Worm (Caenorhabditis elegans): ENCODE results near the gene sftd-3.

DNA sequence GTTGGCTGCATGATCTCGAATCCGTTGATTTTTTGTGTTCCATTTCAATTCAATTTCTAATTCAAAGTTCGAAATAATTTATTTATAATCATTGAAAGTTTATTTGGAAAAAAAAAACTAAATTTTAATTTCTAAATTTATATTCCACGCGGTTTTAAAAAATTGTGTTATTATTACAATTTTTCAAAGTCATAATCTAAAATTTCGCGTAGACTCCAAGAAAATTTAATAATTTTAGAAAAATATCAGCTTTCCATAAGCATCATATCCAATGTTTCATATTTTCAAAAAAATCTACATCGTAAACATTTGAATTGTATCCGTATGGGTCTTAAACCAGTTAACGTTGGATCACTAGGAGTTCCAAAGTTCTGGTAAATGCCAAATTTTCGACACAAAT is 36.4 kb upstream of the sftd-3 start, which contains the start of gene F44G4.5:
- no peak for TF ChIP-seq bed-1 (GFP tag; IDR thresholded peaks at IDR 0.05)
- no peak for TF ChIP-seq F49E8.2 (tag; optimal IDR thresholded peaks at IDR 0.05; ENCODE audit: insufficient read depth)
- no peak for TF ChIP-seq ama-1 (optimal IDR thresholded peaks at IDR 0.05)
- no peak for TF ChIP-seq ama-1 (GFP tag; optimal IDR thresholded peaks at IDR 0.05)
- TF ChIP-seq tbp1 (GFP tag; optimal IDR thresholded peaks at IDR 0.05): no peak
- no peak for TF ChIP-seq somi-1 (GFP tag; optimal IDR thresholded peaks at IDR 0.05)
- TF ChIP-seq T07F8.4 (tag; optimal IDR thresholded peaks at IDR 0.05): no peak
- TF ChIP-seq let-607 (tag; optimal IDR thresholded peaks at IDR 0.05): no peak
- TF ChIP-seq cebp-2 (GFP tag; IDR thresholded peaks at IDR 0.05): no peak
- TF ChIP-seq snpc-4 (GFP tag; optimal IDR thresholded peaks at IDR 0.05): no peak
- TF ChIP-seq snpc-4 (tag; optimal IDR thresholded peaks at IDR 0.05): no peak
- TF ChIP-seq unc-130 (GFP tag; optimal IDR thresholded peaks at IDR 0.05): no peak
- TF ChIP-seq lin-35 (GFP tag; optimal IDR thresholded peaks at IDR 0.05): no peak
- no peak for TF ChIP-seq nfya-2 (GFP tag; IDR thresholded peaks at IDR 0.05)
- TF ChIP-seq ceh-40 (GFP tag; IDR thresholded peaks at IDR 0.05): no peak
- no peak for TF ChIP-seq lsl-1 (GFP tag; optimal IDR thresholded peaks at IDR 0.05)
